Worm (Caenorhabditis elegans): ENCODE data around the gene Y57G7A.3.

ce11 chrII:1246855-1247259 is 38.7 kb upstream of the Y57G7A.3 start:
- no peak for TF ChIP-seq W03F9.2 (tag; optimal IDR thresholded peaks at IDR 0.05)
- TF ChIP-seq him-1 (tag; optimal IDR thresholded peaks at IDR 0.05), result no peak
- TF ChIP-seq dao-5 (tag; optimal IDR thresholded peaks at IDR 0.05), result no peak

Data from whole organism, L4/young adult.